Fruit fly (Drosophila melanogaster) whole organism, embryonic: ENCODE results near the gene elgi.

Source experiments
- Awh ChIP-seq: fragments of 200-800 bp; sonication (Bioruptor generic); IDR thresholded peaks from 2 replicates; pipeline ENCODE4, ENCODE4 v1.3.6; 2022; ENCODE audit warnings: missing biosample characterization, missing genetic modification characterization
- Bdp1 ChIP-seq: fragments of 200-800 bp; sonication (Bioruptor generic); optimal IDR thresholded peaks from 3 replicates; lab custom pipeline; 2016; ENCODE audit warnings: missing biosample characterization, missing genetic modification characterization
- CG10209 ChIP-seq: fragments of 200-800 bp; sonication (Bioruptor generic); optimal IDR thresholded peaks from 3 replicates; lab custom pipeline; 2017; ENCODE audit warnings: missing biosample characterization, mild to moderate bottlenecking, missing genetic modification characterization, missing genetic modification reagents
- CG10321 ChIP-seq: fragments of 200-800 bp; sonication (Bioruptor generic); IDR thresholded peaks from 2 replicates; pipeline ENCODE4 v1.3.6; 2022; ENCODE audit warnings: missing biosample characterization, missing genetic modification characterization
- CG10366 ChIP-seq: fragments of 200-800 bp; sonication (Bioruptor generic); IDR thresholded peaks from 2 replicates; pipeline ENCODE4 v1.3.6; 2022; ENCODE audit warnings: missing biosample characterization, missing genetic modification characterization
- CG11504 ChIP-seq: fragments of 200-800 bp; sonication (Bioruptor generic); optimal IDR thresholded peaks from 3 replicates; lab custom pipeline; 2019; ENCODE audit warnings: missing biosample characterization, mild to moderate bottlenecking, missing genetic modification characterization, moderate library complexity
- CG11723 ChIP-seq: fragments of 200-800 bp; sonication (Bioruptor generic); optimal IDR thresholded peaks from 2 replicates; lab custom pipeline; 2017; ENCODE audit warnings: missing biosample characterization, mild to moderate bottlenecking, missing genetic modification characterization
- CG12104 ChIP-seq: fragments of 200-800 bp; sonication (Bioruptor generic); optimal IDR thresholded peaks from 3 replicates; lab custom pipeline; 2016; ENCODE audit warnings: missing biosample characterization, missing genetic modification characterization
- CG13894 ChIP-seq: fragments of 200-800 bp; sonication (Bioruptor generic); optimal IDR thresholded peaks from 3 replicates; lab custom pipeline; 2018; ENCODE audit warnings: missing biosample characterization, mild to moderate bottlenecking, missing genetic modification characterization, moderate library complexity
- CG14441 ChIP-seq: fragments of 200-800 bp; sonication (Bioruptor generic); IDR thresholded peaks from 2 replicates; pipeline ENCODE4 v1.3.6; 2022; ENCODE audit warnings: missing biosample characterization, missing genetic modification characterization
- CG1602 ChIP-seq: fragments of 200-800 bp; sonication (Bioruptor generic); optimal IDR thresholded peaks from 3 replicates; lab custom pipeline; 2016; ENCODE audit warnings: missing biosample characterization, missing genetic modification characterization
- CG17361 ChIP-seq: fragments of 200-800 bp; sonication (Bioruptor generic); IDR thresholded peaks from 3 replicates; pipeline ENCODE4 v1.3.6; 2022; ENCODE audit warnings: missing biosample characterization, missing genetic modification characterization
- CG1832 ChIP-seq: fragments of 200-800 bp; sonication (Bioruptor generic); optimal IDR thresholded peaks from 2 replicates; lab custom pipeline; 2017; ENCODE audit warnings: missing biosample characterization, mild to moderate bottlenecking, missing genetic modification characterization, inconsistent platforms
- CG2116 ChIP-seq: fragments of 200-800 bp; sonication (Bioruptor generic); optimal IDR thresholded peaks from 3 replicates; lab custom pipeline; 2018; ENCODE audit warnings: missing biosample characterization, mild to moderate bottlenecking, missing genetic modification characterization
- CG3281 ChIP-seq: fragments of 200-800 bp; sonication (Bioruptor generic); optimal IDR thresholded peaks from 3 replicates; lab custom pipeline; 2017; ENCODE audit warnings: missing biosample characterization, mild to moderate bottlenecking, missing genetic modification characterization
- CG4617 ChIP-seq: fragments of 200-800 bp; sonication (Bioruptor generic); optimal IDR thresholded peaks from 3 replicates; lab custom pipeline; 2016; ENCODE audit warnings: missing biosample characterization, missing genetic modification characterization, borderline replicate concordance
- CG4854 ChIP-seq: fragments of 200-800 bp; sonication (Bioruptor generic); optimal IDR thresholded peaks from 2 replicates; lab custom pipeline; 2016; ENCODE audit warnings: missing biosample characterization, missing genetic modification characterization, inconsistent platforms
- CG5245 ChIP-seq: fragments of 200-800 bp; sonication (Bioruptor generic); optimal IDR thresholded peaks from 3 replicates; lab custom pipeline; 2016; ENCODE audit warnings: missing biosample characterization, missing genetic modification characterization
- CG7556 ChIP-seq: fragments of 200-800 bp; sonication (Bioruptor generic); optimal IDR thresholded peaks from 2 replicates; lab custom pipeline; 2017; ENCODE audit warnings: missing biosample characterization, mild to moderate bottlenecking, missing genetic modification characterization
- Dip2 ChIP-seq: fragments of 200-800 bp; sonication (Bioruptor generic); IDR thresholded peaks from 2 replicates; pipeline ENCODE4 v1.3.6; 2022; ENCODE audit warnings: missing biosample characterization, missing genetic modification characterization
- Dp ChIP-seq: fragments of 200-800 bp; sonication (Bioruptor generic); optimal IDR thresholded peaks from 2 replicates; lab custom pipeline; 2018; ENCODE audit warnings: missing biosample characterization, mild to moderate bottlenecking, missing genetic modification characterization, moderate library complexity
- GATAe ChIP-seq: fragments of 200-800 bp; sonication (Bioruptor generic); conservative IDR thresholded peaks from 2 replicates; pipeline ENCODE4 v1.3.6; 2022; ENCODE audit warnings: missing biosample characterization, missing genetic modification characterization
- H15 ChIP-seq: fragments of 200-800 bp; sonication (Bioruptor generic); IDR thresholded peaks from 3 replicates; pipeline ENCODE4 v1.3.6; 2022; ENCODE audit warnings: missing biosample characterization, missing genetic modification characterization
- HLH3B ChIP-seq: fragments of 200-800 bp; sonication (Bioruptor generic); IDR thresholded peaks from 2 replicates; pipeline ENCODE4 v1.3.6; 2022; ENCODE audit warnings: missing biosample characterization, missing genetic modification characterization
- Hmr ChIP-seq: fragments of 200-800 bp; sonication (Bioruptor generic); optimal IDR thresholded peaks from 3 replicates; lab custom pipeline; 2017; ENCODE audit warnings: mild to moderate bottlenecking, missing biosample characterization, missing genetic modification reagents, missing genetic modification characterization
- NC2β ChIP-seq: fragments of 200-800 bp; sonication (Bioruptor generic); optimal IDR thresholded peaks from 2 replicates; lab custom pipeline; 2016; ENCODE audit warnings: missing biosample characterization, missing genetic modification characterization
- Ptx1 ChIP-seq: fragments of 200-800 bp; sonication (Bioruptor generic); IDR thresholded peaks from 2 replicates; pipeline ENCODE4 v1.3.6; 2022; ENCODE audit warnings: missing biosample characterization, missing genetic modification characterization
- Ravus ChIP-seq: fragments of 200-800 bp; sonication (Bioruptor generic); IDR thresholded peaks from 2 replicates; pipeline ENCODE4 v1.3.6; 2022; ENCODE audit warnings: missing biosample characterization, missing genetic modification characterization
- YL-1 ChIP-seq: fragments of 200-800 bp; sonication (Bioruptor generic); optimal IDR thresholded peaks from 3 replicates; lab custom pipeline; 2017; ENCODE audit warnings: missing biosample characterization, mild to moderate bottlenecking, missing genetic modification characterization
- aop ChIP-seq: fragments of 200-800 bp; sonication (Bioruptor generic); IDR thresholded peaks from 2 replicates; pipeline ENCODE4 v1.3.6; 2022; ENCODE audit warnings: missing biosample characterization, missing genetic modification characterization
- ara ChIP-seq: fragments of 200-800 bp; sonication (Bioruptor generic); IDR thresholded peaks from 2 replicates; pipeline ENCODE4 v1.3.6; 2022; ENCODE audit warnings: missing biosample characterization, missing genetic modification characterization
- caup ChIP-seq: fragments of 200-800 bp; sonication (Bioruptor generic); optimal IDR thresholded peaks from 3 replicates; lab custom pipeline; 2017; ENCODE audit warnings: missing biosample characterization, mild to moderate bottlenecking, missing genetic modification characterization, moderate library complexity; ENCODE audit not compliant: severe bottlenecking
- cg ChIP-seq: fragments of 200-800 bp; sonication (Bioruptor generic); optimal IDR thresholded peaks from 3 replicates; lab custom pipeline; 2019; ENCODE audit warnings: missing biosample characterization, mild to moderate bottlenecking, missing genetic modification characterization, moderate library complexity
- chn ChIP-seq: fragments of 200-800 bp; sonication (Bioruptor generic); optimal IDR thresholded peaks from 2 replicates; lab custom pipeline; 2016; ENCODE audit warnings: missing biosample characterization, missing genetic modification characterization
- fd102C ChIP-seq: fragments of 200-800 bp; sonication (Bioruptor generic); optimal IDR thresholded peaks from 2 replicates; lab custom pipeline; 2018; ENCODE audit warnings: missing biosample characterization, mild to moderate bottlenecking, missing genetic modification characterization, moderate library complexity
- gce ChIP-seq: fragments of 200-800 bp; sonication (Bioruptor generic); IDR thresholded peaks from 3 replicates; pipeline ENCODE4 v1.3.6; 2022; ENCODE audit warnings: missing biosample characterization, missing genetic modification characterization
- grau ChIP-seq: fragments of 200-800 bp; optimal IDR thresholded peaks from 3 replicates; lab custom pipeline; 2019; ENCODE audit warnings: missing biosample characterization, mild to moderate bottlenecking, missing genetic modification characterization, moderate library complexity
- h ChIP-seq: fragments of >200 bp; optimal IDR thresholded peaks from 2 replicates; lab custom pipeline; 2017
- ham ChIP-seq: fragments of 200-800 bp; sonication (Bioruptor generic); IDR thresholded peaks from 2 replicates; pipeline ENCODE4 v1.3.6; 2022; ENCODE audit warnings: missing biosample characterization, missing genetic modification characterization
- jigr1 ChIP-seq: fragments of 200-800 bp; sonication (Bioruptor generic); IDR thresholded peaks from 3 replicates; pipeline ENCODE4 v1.3.6; 2022; ENCODE audit warnings: missing biosample characterization, missing genetic modification characterization
- jing ChIP-seq: fragments of 200-800 bp; sonication (Bioruptor generic); optimal IDR thresholded peaks from 2 replicates; lab custom pipeline; 2018; ENCODE audit warnings: missing biosample characterization, mild to moderate bottlenecking, missing genetic modification characterization
- kay ChIP-seq: fragments of 200-800 bp; sonication (Bioruptor generic); optimal IDR thresholded peaks from 2 replicates; lab custom pipeline; 2016; ENCODE audit warnings: missing biosample characterization, missing genetic modification characterization
- maf-S ChIP-seq: fragments of 200-800 bp; sonication (Bioruptor generic); optimal IDR thresholded peaks from 2 replicates; lab custom pipeline; 2016; ENCODE audit warnings: missing biosample characterization, missing genetic modification characterization
- oc ChIP-seq: fragments of 200-800 bp; sonication (Bioruptor generic); optimal IDR thresholded peaks from 2 replicates; lab custom pipeline; 2018; ENCODE audit warnings: missing biosample characterization, mild to moderate bottlenecking, missing genetic modification characterization, moderate library complexity
- odd ChIP-seq: fragments of 200-800 bp; sonication (Bioruptor generic); optimal IDR thresholded peaks from 2 replicates; lab custom pipeline; 2017; ENCODE audit warnings: missing biosample characterization, mild to moderate bottlenecking, missing genetic modification characterization
- pzg ChIP-seq: fragments of 200-800 bp; sonication (Bioruptor generic); optimal IDR thresholded peaks from 3 replicates; lab custom pipeline; 2018; ENCODE audit warnings: missing biosample characterization, mild to moderate bottlenecking, missing genetic modification characterization, moderate library complexity
- sd ChIP-seq: fragments of 200-800 bp; sonication (Bioruptor generic); optimal IDR thresholded peaks from 3 replicates; lab custom pipeline; 2018; ENCODE audit warnings: missing biosample characterization, mild to moderate bottlenecking, missing genetic modification characterization, moderate library complexity
- sens-2 ChIP-seq: fragments of 200-800 bp; sonication (Bioruptor generic); IDR thresholded peaks from 2 replicates; pipeline ENCODE4 v1.3.6; 2022; ENCODE audit warnings: missing biosample characterization, missing genetic modification characterization
- sisA ChIP-seq: fragments of 200-800 bp; sonication (Bioruptor generic); IDR thresholded peaks from 2 replicates; pipeline ENCODE4 v1.3.6; 2022; ENCODE audit warnings: missing biosample characterization, missing genetic modification characterization
- sob ChIP-seq: fragments of 200-800 bp; sonication (Bioruptor generic); IDR thresholded peaks from 2 replicates; pipeline ENCODE4 v1.3.6; 2022; ENCODE audit warnings: missing biosample characterization, missing genetic modification characterization
- ssp ChIP-seq: fragments of 200-800 bp; sonication (Bioruptor generic); IDR thresholded peaks from 2 replicates; pipeline ENCODE4 v1.3.6; 2022; ENCODE audit warnings: missing biosample characterization, missing genetic modification characterization

Gene elgi

DNA sequence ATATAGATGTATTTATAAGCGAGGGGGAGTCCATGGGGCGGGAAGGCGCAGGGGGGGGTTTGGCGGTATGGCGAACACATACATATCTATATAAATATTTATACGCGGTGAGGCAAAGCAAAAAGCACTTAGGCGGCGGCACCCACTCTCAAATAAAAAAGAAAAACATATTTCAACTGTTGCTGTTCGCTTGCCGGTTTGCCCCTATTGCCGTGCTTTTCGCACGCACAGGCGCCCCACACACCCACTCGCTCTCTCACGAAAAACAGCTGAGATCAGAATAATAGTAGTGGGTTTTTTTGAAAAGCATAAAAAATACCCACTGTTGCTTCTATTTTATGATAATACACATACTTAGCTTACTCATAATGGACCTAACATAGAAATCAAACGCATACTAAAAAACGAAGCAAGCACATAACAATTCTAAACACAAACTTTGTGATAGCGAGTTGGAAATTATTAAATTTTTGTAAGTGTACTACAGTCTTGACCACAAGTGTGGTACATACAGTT is 44.9 kb downstream of the elgi start (continued):
- no peak for TF ChIP-seq Ravus (GFP tag; lab: Robert Waterston, UW)
- no peak for TF ChIP-seq Awh (GFP tag; lab: Robert Waterston, UW)
- peak; percentile 26 for TF ChIP-seq CG11723 (GFP tag; lab: Kevin White, UChicago)
- TF ChIP-seq grau (tag; lab: Kevin White, UChicago), result peak; percentile 89
- no peak for TF ChIP-seq h (lab: Kevin White, UChicago)
- peak; percentile 62 for TF ChIP-seq CG4854 (GFP tag; lab: Kevin White, UChicago)
- peak; percentile 4 for TF ChIP-seq Bdp1 (GFP tag; lab: Kevin White, UChicago)
- peak; percentile 90 for TF ChIP-seq CG3281
- no peak for TF ChIP-seq gce (GFP tag; lab: Robert Waterston, UW)
- peak; percentile 76 for TF ChIP-seq odd (GFP tag; lab: Kevin White, UChicago)
- peak; percentile 78 for TF ChIP-seq CG10209 (GFP tag; lab: Kevin White, UChicago)
- peak; percentile 59 for TF ChIP-seq CG1832 (GFP tag; lab: Kevin White, UChicago)
- TF ChIP-seq fd102C, result no peak
- no peak for TF ChIP-seq ara (GFP tag; lab: Robert Waterston, UW)
- TF ChIP-seq YL-1 (GFP tag; lab: Kevin White, UChicago), result peak; percentile 27
- TF ChIP-seq Dp, result no peak
- peak; percentile 34 for TF ChIP-seq CG5245 (GFP tag; lab: Kevin White, UChicago)
- peak; percentile 79 for TF ChIP-seq sob (GFP tag; lab: Robert Waterston, UW)
- peak; percentile 74 for TF ChIP-seq CG14441
- TF ChIP-seq pzg (GFP tag; lab: Kevin White, UChicago), result peak; percentile 11
- peak; percentile 3 for TF ChIP-seq CG4617
- TF ChIP-seq Dip2, result no peak
- peak; percentile 92 for TF ChIP-seq CG13894 (tag; lab: Kevin White, UChicago)
- 0 out of 2 replicates have a peak, but pooled peaks have one; percentile 27 for TF ChIP-seq ssp
- TF ChIP-seq GATAe, result peak; percentile 40; the same call in 1 of the 2 replicates
- no peak for TF ChIP-seq aop
- TF ChIP-seq CG10366 (GFP tag; lab: Robert Waterston, UW), result peak; percentile 49
- peak; percentile 45 for TF ChIP-seq jing (GFP tag; lab: Kevin White, UChicago)
- TF ChIP-seq ham, result 0 out of 2 replicates have a peak, but pooled peaks have one; percentile 45
- TF ChIP-seq sd, result peak; percentile 93
- TF ChIP-seq CG1602 (GFP tag; lab: Kevin White, UChicago), result peak; percentile 51
- peak; percentile 76 for TF ChIP-seq Ptx1
- no peak for TF ChIP-seq sens-2
- TF ChIP-seq maf-S (GFP tag; lab: Kevin White, UChicago), result peak; percentile 77
- peak; percentile 79 for TF ChIP-seq CG11504
- peak; percentile 34 for TF ChIP-seq cg (GFP tag; lab: Kevin White, UChicago)
- TF ChIP-seq CG2116 (GFP tag; lab: Kevin White, UChicago), result peak; percentile 22
- peak; percentile 67 for TF ChIP-seq kay
- peak; percentile 91 for TF ChIP-seq Hmr (GFP tag; lab: Kevin White, UChicago)
- peak; percentile 40 for TF ChIP-seq chn (GFP tag; lab: Kevin White, UChicago)
- peak; percentile 44 for TF ChIP-seq CG12104
- TF ChIP-seq oc (tag; lab: Kevin White, UChicago), result no peak
- TF ChIP-seq NC2β, result peak; percentile 54
- peak; percentile 33; the same call in 1 of the 2 replicates for TF ChIP-seq CG10321 (GFP tag; lab: Robert Waterston, UW)
- TF ChIP-seq jigr1 (GFP tag; lab: Robert Waterston, UW), result no peak
- TF ChIP-seq caup, result peak; percentile 84
- TF ChIP-seq sisA (GFP tag; lab: Robert Waterston, UW), result no peak; the same call in 1 of the 2 replicates
- TF ChIP-seq H15, result peak; percentile 43; the same call in 1 of the 3 replicates
- peak; percentile 75 for TF ChIP-seq CG17361 (GFP tag; lab: Robert Waterston, UW)
- TF ChIP-seq CG7556 (GFP tag; lab: Kevin White, UChicago), result peak; percentile 81
- TF ChIP-seq HLH3B (GFP tag; lab: Robert Waterston, UW), result 0 out of 2 replicates have a peak, but pooled peaks have one; percentile 36
